Worm (Caenorhabditis elegans): ENCODE measurements around the gene plc-4.
A peak's percentile ranks its signal among the peaks of the same experiment; 100 is the strongest.
"Not testable (repeated sequence)": the region's sequence is repeated elsewhere in the genome, so short reads cannot be mapped to it uniquely, and the experiment has no call there.

DNA sequence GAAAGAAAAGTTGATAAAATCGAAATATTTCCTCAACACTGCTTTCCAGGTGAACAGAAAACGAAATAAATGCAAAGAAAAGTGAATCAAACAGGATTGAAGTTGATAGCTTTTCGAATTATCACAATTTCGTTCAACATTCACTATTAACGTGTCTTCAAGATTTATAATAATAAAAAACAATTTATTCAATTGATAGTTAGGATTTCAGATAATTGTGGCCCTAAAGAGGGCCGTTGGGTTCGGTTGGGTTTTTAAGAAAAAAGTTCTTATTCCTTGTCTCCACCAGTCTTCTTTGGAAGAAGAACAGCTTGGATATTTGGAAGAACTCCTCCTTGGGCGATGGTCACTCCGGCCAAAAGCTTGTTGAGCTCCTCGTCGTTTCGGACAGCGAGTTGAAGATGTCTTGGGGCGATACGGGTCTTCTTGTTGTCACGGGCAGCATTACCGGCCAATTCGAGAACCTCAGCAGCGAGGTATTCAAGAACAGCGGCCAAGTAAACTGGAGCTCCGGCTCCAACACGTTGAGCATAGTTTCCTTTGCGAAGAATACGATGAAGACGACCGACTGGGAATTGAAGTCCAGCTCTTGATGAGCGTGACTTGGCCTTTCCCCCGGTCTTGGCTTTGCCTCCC lies 26.8 kb downstream of the plc-4 start:
- TF ChIP-seq ceh-40 (GFP tag; IDR thresholded peaks at IDR 0.05) (0 out of 2 replicates have a peak, but pooled peaks have one; percentile 3), ama-1 (GFP tag; optimal IDR thresholded peaks at IDR 0.05) (peak; percentile 32 to 33)
- TF ChIP-seq ztf-26 (tag; optimal IDR thresholded peaks at IDR 0.05); F57C9.4 (tag; optimal IDR thresholded peaks at IDR 0.05); D2030.7 (GFP tag; IDR thresholded peaks at IDR 0.05); rpc-1 (optimal IDR thresholded peaks at IDR 0.05); rpc-1 (tag; optimal IDR thresholded peaks at IDR 0.05); B0035.1 (tag; optimal IDR thresholded peaks at IDR 0.05); ama-1 (optimal IDR thresholded peaks at IDR 0.05); dpl-1 (GFP tag; optimal IDR thresholded peaks at IDR 0.05): not testable (repeated sequence)

Measured in whole organism, young adult.